ENCODE assay signal across 1 worm cellular context in genomic region chrX:8545971-8546442, ce11.
TF ChIP-seq lines count a peak whose summit lies in the region.

TSS of gene sdha-1 (minus strand) at chrX:8546021.

TF ChIP-seq in whole organism, L4 larva, 104 proteins besides CTCF, POLR2A, EP300 and RAD21 (continued from another document):
- no peak for TF ChIP-seq Y75B8A.6 (GFP tag; IDR thresholded peaks at IDR 0.05; lab: Robert Waterston, UW)
- TF ChIP-seq F49E8.2 (tag; optimal IDR thresholded peaks at IDR 0.05; lab: Kevin White, UChicago; ENCODE audit: borderline replicate concordance): no peak
- TF ChIP-seq egl-43 (GFP tag; IDR thresholded peaks at IDR 0.05; lab: Robert Waterston, UW): no peak
- TF ChIP-seq snpc-1.2 (GFP tag; IDR thresholded peaks at IDR 0.05; lab: Robert Waterston, UW): no peak
- peak; percentile 86 for TF ChIP-seq nhr-77 (tag; optimal IDR thresholded peaks at IDR 0.05; lab: Kevin White, UChicago)
- TF ChIP-seq lin-38 (GFP tag; IDR thresholded peaks at IDR 0.05; lab: Robert Waterston, UW): peak; percentile 75
- no peak; the same call in 1 of the 2 replicates for TF ChIP-seq zfp-3 (GFP tag; conservative IDR thresholded peaks at IDR 0.05; lab: Robert Waterston, UW)
- TF ChIP-seq nhr-48 (tag; optimal IDR thresholded peaks at IDR 0.05; lab: Kevin White, UChicago): peak; percentile 59
- no peak for TF ChIP-seq nhr-237 (tag; optimal IDR thresholded peaks at IDR 0.05; lab: Kevin White, UChicago)
- no peak for TF ChIP-seq ztf-11 (tag; optimal IDR thresholded peaks at IDR 0.05; lab: Kevin White, UChicago)
- no peak for TF ChIP-seq ceh-44 (GFP tag; IDR thresholded peaks at IDR 0.05; lab: Robert Waterston, UW)
- no peak for TF ChIP-seq mdt-29 (GFP tag; IDR thresholded peaks at IDR 0.05; lab: Robert Waterston, UW)
- TF ChIP-seq hif-1 (tag; optimal IDR thresholded peaks at IDR 0.05; lab: Kevin White, UChicago): peak; percentile 93 to 100
- peak; percentile 94 for TF ChIP-seq hlh-30 (tag; optimal IDR thresholded peaks at IDR 0.05; lab: Kevin White, UChicago; ENCODE audit: insufficient read depth)
- no peak for TF ChIP-seq ceh-62 (tag; optimal IDR thresholded peaks at IDR 0.05; lab: Kevin White, UChicago)
- peak; percentile 55 for TF ChIP-seq F37D6.2 (tag; optimal IDR thresholded peaks at IDR 0.05; lab: Kevin White, UChicago)
- TF ChIP-seq ama-1 (optimal IDR thresholded peaks at IDR 0.05; lab: Kevin White, UChicago): peak; percentile 66
- TF ChIP-seq rbr-2 (tag; optimal IDR thresholded peaks at IDR 0.05; lab: Kevin White, UChicago): peak; percentile 80
- TF ChIP-seq mxl-3 (GFP tag; optimal IDR thresholded peaks at IDR 0.05; lab: Kevin White, UChicago): peak; percentile 93
- no peak for TF ChIP-seq fos-1 (tag; optimal IDR thresholded peaks at IDR 0.05; lab: Kevin White, UChicago)
- TF ChIP-seq dmd-6 (GFP tag; IDR thresholded peaks at IDR 0.05; lab: Robert Waterston, UW): peak; percentile 88
- peak; percentile 43; the same call in 1 of the 2 replicates for TF ChIP-seq nhr-42 (GFP tag; IDR thresholded peaks at IDR 0.05; lab: Robert Waterston, UW)
- no peak for TF ChIP-seq set-16 (GFP tag; IDR thresholded peaks at IDR 0.05; lab: Robert Waterston, UW)
